Worm (Caenorhabditis elegans) whole organism, young adult: ENCODE measurements around the gene enri-2.

ENCODE experiments used
- B0035.1 ChIP-seq: sonication (generic microtip); optimal IDR thresholded peaks from 2 replicates; lab custom pipeline; 2016; ENCODE audit warnings: missing genetic modification characterization, mild to moderate bottlenecking, missing compliant biosample characterization, missing genotype, missing genetic modification reagents
- B0261.1 ChIP-seq: sonication (generic microtip); optimal IDR thresholded peaks from 2 replicates; lab custom pipeline; 2016; ENCODE audit warnings: mild to moderate bottlenecking, missing genetic modification characterization, moderate library complexity, missing compliant biosample characterization
- B0336.3 ChIP-seq: fragments of 200-800 bp; sonication (Bioruptor generic); IDR thresholded peaks from 2 replicates; pipeline ENCODE4 v1.3.6; 2022; ENCODE audit warnings: missing genetic modification characterization, missing compliant biosample characterization
- C17E4.6 ChIP-seq: fragments of 200-800 bp; sonication (Bioruptor generic); IDR thresholded peaks from 2 replicates; pipeline ENCODE4 v1.3.6; 2022; ENCODE audit warnings: missing genetic modification reagents, missing genetic modification characterization, missing compliant biosample characterization
- F10E7.11 ChIP-seq: sonication (generic microtip); optimal IDR thresholded peaks from 2 replicates; lab custom pipeline; 2017; ENCODE audit warnings: mild to moderate bottlenecking, missing genetic modification characterization, moderate library complexity, missing compliant biosample characterization
- F23B12.7 ChIP-seq: sonication (generic microtip); optimal IDR thresholded peaks from 2 replicates; lab custom pipeline; 2017; ENCODE audit warnings: missing genetic modification characterization, mild to moderate bottlenecking, missing compliant biosample characterization, antibody characterized with exemption, moderate library complexity; ENCODE audit not compliant: insufficient read depth
- F55B11.4 ChIP-seq: sonication (generic microtip); optimal IDR thresholded peaks from 2 replicates; lab custom pipeline; 2016; ENCODE audit warnings: missing compliant biosample characterization, missing genetic modification characterization, borderline replicate concordance; ENCODE audit not compliant: insufficient read depth
- T26A5.8 ChIP-seq: sonication (generic microtip); optimal IDR thresholded peaks from 2 replicates; lab custom pipeline; 2016; ENCODE audit warnings: missing genetic modification characterization, missing compliant biosample characterization
- atf-7 ChIP-seq: sonication (generic microtip); optimal IDR thresholded peaks from 2 replicates; lab custom pipeline; 2017; ENCODE audit warnings: mild to moderate bottlenecking, missing genetic modification characterization, missing compliant biosample characterization
- attf-3 ChIP-seq: fragments of 200-800 bp; sonication (Bioruptor generic); conservative IDR thresholded peaks from 2 replicates; pipeline ENCODE4 v1.3.6; 2022; ENCODE audit warnings: missing genetic modification reagents, missing genetic modification characterization, missing compliant biosample characterization
- attf-5 ChIP-seq: fragments of 200-800 bp; sonication (Bioruptor generic); optimal IDR thresholded peaks from 2 replicates; lab custom pipeline; 2018; ENCODE audit warnings: mild to moderate bottlenecking, missing genetic modification characterization, missing compliant biosample characterization
- bed-2 ChIP-seq: fragments of 200-800 bp; sonication (Bioruptor generic); IDR thresholded peaks from 2 replicates; pipeline ENCODE4 v1.3.6; 2022; ENCODE audit warnings: missing genetic modification reagents, missing genetic modification characterization, missing compliant biosample characterization
- ccch-3 ChIP-seq: fragments of 200-800 bp; sonication (Bioruptor generic); optimal IDR thresholded peaks from 2 replicates; lab custom pipeline; 2018; ENCODE audit warnings: mild to moderate bottlenecking, missing genetic modification characterization, missing compliant biosample characterization
- cebp-1 ChIP-seq, 2 experiments: fragments of 200-800 bp in 1 of 2; sonication (Bioruptor generic) in 1 of 2; sonication (generic microtip) in 1 of 2; IDR thresholded peaks in 1 of 2; optimal IDR thresholded peaks in 1 of 2; 2 replicates each; pipeline versions ENCODE4 v1.3.6 to Lab custom; 2017 to 2022; ENCODE audit warnings: missing compliant biosample characterization in 2 of 2, missing genetic modification characterization in 2 of 2, mild to moderate bottlenecking in 1 of 2, missing genetic modification reagents in 1 of 2, moderate library complexity in 1 of 2
- ceh-27 ChIP-seq: fragments of 200-800 bp; sonication (Bioruptor generic); optimal IDR thresholded peaks from 2 replicates; lab custom pipeline; 2018; ENCODE audit warnings: mild to moderate bottlenecking, missing genetic modification characterization, moderate library complexity, missing compliant biosample characterization
- ceh-91 ChIP-seq: fragments of 200-800 bp; sonication (Bioruptor generic); IDR thresholded peaks from 2 replicates; pipeline ENCODE4 v1.3.6; 2022; ENCODE audit warnings: missing genetic modification reagents, missing genetic modification characterization, missing compliant biosample characterization
- chd-7 ChIP-seq: sonication (generic microtip); optimal IDR thresholded peaks from 2 replicates; lab custom pipeline; 2016; ENCODE audit warnings: mild to moderate bottlenecking, missing genetic modification characterization, moderate library complexity, missing compliant biosample characterization
- die-1 ChIP-seq: sonication (generic microtip); optimal IDR thresholded peaks from 2 replicates; lab custom pipeline; 2016; ENCODE audit warnings: missing genotype, mild to moderate bottlenecking, missing genetic modification characterization, missing compliant biosample characterization
- egl-44 ChIP-seq: fragments of 200-800 bp; sonication (Bioruptor generic); IDR thresholded peaks from 2 replicates; pipeline ENCODE4 v1.3.6; 2022; ENCODE audit warnings: missing genetic modification reagents, missing genetic modification characterization, missing compliant biosample characterization
- ets-4 ChIP-seq: fragments of 200-800 bp; sonication (Bioruptor generic); optimal IDR thresholded peaks from 2 replicates; lab custom pipeline; 2018; ENCODE audit warnings: mild to moderate bottlenecking, missing genetic modification characterization, missing compliant biosample characterization
- fkh-3 ChIP-seq: sonication (generic microtip); optimal IDR thresholded peaks from 2 replicates; lab custom pipeline; 2016; ENCODE audit warnings: mild to moderate bottlenecking, missing genetic modification characterization, missing compliant biosample characterization
- gei-17 ChIP-seq: fragments of 200-800 bp; sonication (Bioruptor generic); optimal IDR thresholded peaks from 2 replicates; lab custom pipeline; 2018; ENCODE audit warnings: mild to moderate bottlenecking, missing genetic modification characterization, missing compliant biosample characterization
- hmg-1.2 ChIP-seq: fragments of 200-800 bp; sonication (Bioruptor generic); IDR thresholded peaks from 2 replicates; pipeline ENCODE4 v1.3.6; 2022; ENCODE audit warnings: missing genetic modification reagents, missing genetic modification characterization, missing compliant biosample characterization
- madf-10 ChIP-seq: sonication (generic microtip); optimal IDR thresholded peaks from 2 replicates; lab custom pipeline; 2016; ENCODE audit warnings: mild to moderate bottlenecking, missing genetic modification characterization, missing compliant biosample characterization
- nfya-1 ChIP-seq: sonication (generic microtip); optimal IDR thresholded peaks from 2 replicates; lab custom pipeline; 2017; ENCODE audit warnings: antibody characterized with exemption, missing compliant biosample characterization, missing genetic modification characterization, borderline replicate concordance; ENCODE audit not compliant: insufficient read depth
- nfyb-1 ChIP-seq: fragments of 200-800 bp; sonication (Bioruptor generic); IDR thresholded peaks from 2 replicates; pipeline ENCODE4 v1.3.6; 2022; ENCODE audit warnings: missing genetic modification reagents, missing genetic modification characterization, missing compliant biosample characterization
- nhr-179 ChIP-seq: sonication (generic microtip); optimal IDR thresholded peaks from 2 replicates; lab custom pipeline; 2016; ENCODE audit warnings: mild to moderate bottlenecking, missing genetic modification characterization, missing compliant biosample characterization
- nhr-80 ChIP-seq: sonication (generic microtip); optimal IDR thresholded peaks from 2 replicates; lab custom pipeline; 2016; ENCODE audit warnings: missing genetic modification characterization, missing compliant biosample characterization
- rcor-1 ChIP-seq: fragments of 200-800 bp; sonication (Bioruptor generic); IDR thresholded peaks from 2 replicates; pipeline ENCODE4 v1.3.6; 2022; ENCODE audit warnings: missing genetic modification reagents, missing genetic modification characterization, missing compliant biosample characterization
- repo-1 ChIP-seq: sonication (generic microtip); optimal IDR thresholded peaks from 2 replicates; lab custom pipeline; 2017; ENCODE audit warnings: mild to moderate bottlenecking, missing genetic modification characterization, missing compliant biosample characterization
- rpc-1 ChIP-seq, 2 experiments: fragments of 150-350 bp in 1 of 2; sonication (generic microtip) in 1 of 2; optimal IDR thresholded peaks; 2 replicates each; lab custom pipeline; 2014 to 2018; ENCODE audit warnings: missing biosample characterization in 1 of 2, missing genetic modification characterization in 1 of 2, missing genetic modification reagents in 1 of 2, missing genotype in 1 of 2
- snpc-1.3 ChIP-seq: sonication (generic microtip); optimal IDR thresholded peaks from 2 replicates; lab custom pipeline; 2017; ENCODE audit warnings: missing genetic modification characterization, mild to moderate bottlenecking, missing compliant biosample characterization, antibody characterized with exemption, moderate library complexity, missing genotype, missing genetic modification reagents; ENCODE audit not compliant: insufficient read depth
- sptf-2 ChIP-seq: fragments of 200-800 bp; sonication (Bioruptor generic); optimal IDR thresholded peaks from 2 replicates; lab custom pipeline; 2018; ENCODE audit warnings: mild to moderate bottlenecking, missing genetic modification characterization, missing compliant biosample characterization
- tbp1 ChIP-seq: fragments of 200-800 bp; sonication (Bioruptor generic); optimal IDR thresholded peaks from 2 replicates; lab custom pipeline; 2018; ENCODE audit warnings: mild to moderate bottlenecking, missing genetic modification characterization, missing compliant biosample characterization
- unc-62 ChIP-seq: fragments of 150-350 bp; optimal IDR thresholded peaks from 2 replicates; lab custom pipeline; 2014; ENCODE audit warnings: missing biosample characterization, missing genetic modification reagents, missing genetic modification characterization
- ztf-18 ChIP-seq: sonication (generic microtip); optimal IDR thresholded peaks from 2 replicates; lab custom pipeline; 2016; ENCODE audit warnings: missing genotype, mild to moderate bottlenecking, missing genetic modification characterization, missing compliant biosample characterization
- ztf-22 ChIP-seq: fragments of 200-800 bp; sonication (Bioruptor generic); optimal IDR thresholded peaks from 2 replicates; lab custom pipeline; 2018; ENCODE audit warnings: mild to moderate bottlenecking, missing genetic modification characterization, moderate library complexity, missing compliant biosample characterization
- ztf-26 ChIP-seq: sonication (generic microtip); optimal IDR thresholded peaks from 2 replicates; lab custom pipeline; 2017; ENCODE audit warnings: missing genetic modification characterization, missing compliant biosample characterization
- ztf-3 ChIP-seq: fragments of 200-800 bp; sonication (Bioruptor generic); optimal IDR thresholded peaks from 2 replicates; lab custom pipeline; 2018; ENCODE audit warnings: mild to moderate bottlenecking, missing genetic modification characterization, missing compliant biosample characterization

Gene enri-2

DNA sequence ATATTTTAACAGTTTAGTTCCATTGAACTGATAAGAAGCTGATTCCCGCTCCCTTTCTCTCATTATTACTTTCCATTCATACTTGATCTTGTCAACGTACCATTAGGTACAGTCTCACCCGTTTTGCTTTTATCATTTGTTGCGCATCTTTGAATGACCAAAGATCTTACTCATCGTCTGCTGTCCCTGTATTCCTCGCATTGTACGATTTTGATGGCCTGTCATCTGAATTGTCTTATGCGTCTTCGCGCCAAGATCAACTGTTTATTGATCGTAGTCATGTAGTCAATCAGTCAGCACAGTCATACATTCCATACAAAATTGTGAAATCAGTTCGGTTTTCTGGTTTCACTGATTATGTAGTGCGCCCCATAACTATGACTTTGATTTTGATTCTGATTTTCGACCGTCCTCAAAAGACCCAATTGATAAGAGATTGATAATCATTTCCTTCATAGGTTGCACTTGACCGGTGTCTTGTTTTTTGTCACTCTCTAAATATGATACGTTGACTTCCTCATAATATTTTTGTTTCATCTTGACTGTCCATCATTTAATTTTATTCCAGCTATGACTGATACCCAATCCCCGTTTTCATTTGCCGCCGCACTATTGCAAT lies 12.4 kb downstream of the enri-2 start, which contains the start of gene nhr-3:
Gene nhr-3, plus strand, starts transcription at position 569 of the 619 bp plus-strand sequence.
- no peak for TF ChIP-seq F10E7.11 (tag; lab: Kevin White, UChicago)
- peak; percentile 66; the same call in 1 of the 2 replicates for TF ChIP-seq cebp-1 (GFP tag; IDR thresholded peaks at IDR 0.05; lab: Robert Waterston, UW)
- TF ChIP-seq cebp-1 (tag; optimal IDR thresholded peaks at IDR 0.05; lab: Kevin White, UChicago): peak; percentile 85
- TF ChIP-seq hmg-1.2: 0 out of 2 replicates have a peak, but pooled peaks have one; percentile 15
- TF ChIP-seq T26A5.8 (tag; lab: Kevin White, UChicago): no peak
- TF ChIP-seq nhr-179 (tag; lab: Kevin White, UChicago): no peak
- TF ChIP-seq unc-62 (GFP tag; lab: Kevin White, UChicago): peak; percentile 12
- TF ChIP-seq nhr-80 (tag; lab: Kevin White, UChicago): peak; percentile 87
- TF ChIP-seq sptf-2 (GFP tag; lab: Kevin White, UChicago): no peak
- no peak for TF ChIP-seq fkh-3 (tag; lab: Kevin White, UChicago)
- TF ChIP-seq ceh-91 (GFP tag; lab: Robert Waterston, UW): no peak
- TF ChIP-seq B0261.1: no peak
- TF ChIP-seq rpc-1 (optimal IDR thresholded peaks at IDR 0.05; lab: Kevin White, UChicago): no peak
- no peak for TF ChIP-seq rpc-1 (tag; optimal IDR thresholded peaks at IDR 0.05; lab: Kevin White, UChicago)
- TF ChIP-seq bed-2 (GFP tag; lab: Robert Waterston, UW): no peak
- TF ChIP-seq snpc-1.3 (tag; lab: Kevin White, UChicago): no peak
- TF ChIP-seq ztf-26 (tag; lab: Kevin White, UChicago): no peak
- TF ChIP-seq C17E4.6 (GFP tag; lab: Robert Waterston, UW): no peak

DNA sequence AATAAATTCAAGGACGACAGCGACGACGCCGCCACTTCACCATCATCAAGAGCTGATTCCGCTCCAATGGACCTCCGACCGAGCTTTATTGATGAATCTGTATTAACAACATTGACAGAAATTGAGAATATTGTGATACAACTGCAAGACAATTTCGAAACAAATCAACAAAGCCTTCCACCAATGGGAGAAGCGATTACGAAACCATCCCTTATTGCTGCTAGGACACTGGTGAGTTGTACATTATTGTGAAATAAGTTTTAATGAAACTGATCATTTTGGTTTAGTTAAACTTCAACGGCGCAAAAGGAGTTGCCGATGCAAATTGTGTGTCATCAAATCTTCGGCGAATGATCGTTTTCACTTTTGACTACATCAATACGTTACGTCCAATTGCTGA lies 13.4 kb downstream of the enri-2 start:
- 0 out of 2 replicates have a peak, but pooled peaks have one; percentile 25 for TF ChIP-seq cebp-1 (GFP tag; IDR thresholded peaks at IDR 0.05; lab: Robert Waterston, UW)
- TF ChIP-seq cebp-1 (tag; optimal IDR thresholded peaks at IDR 0.05; lab: Kevin White, UChicago): peak; percentile 93
- TF ChIP-seq repo-1 (tag; lab: Kevin White, UChicago): no peak
- no peak for TF ChIP-seq egl-44 (GFP tag; lab: Robert Waterston, UW)
- TF ChIP-seq nfya-1 (tag; lab: Kevin White, UChicago): no peak
- TF ChIP-seq madf-10 (tag; lab: Kevin White, UChicago): no peak
- TF ChIP-seq ztf-26 (tag; lab: Kevin White, UChicago): no peak
- no peak for TF ChIP-seq atf-7 (tag; lab: Kevin White, UChicago)
- no peak for TF ChIP-seq gei-17 (GFP tag; lab: Kevin White, UChicago)
- 0 out of 2 replicates have a peak, but pooled peaks have one; percentile 34 for TF ChIP-seq nfyb-1
- no peak for TF ChIP-seq ztf-3 (GFP tag; lab: Kevin White, UChicago)
- TF ChIP-seq ccch-3 (GFP tag; lab: Kevin White, UChicago): no peak
- no peak for TF ChIP-seq nhr-179 (tag; lab: Kevin White, UChicago)
- TF ChIP-seq attf-3 (GFP tag; lab: Robert Waterston, UW): no peak
- TF ChIP-seq, all 124 proteins: peak for 2

- no peak for TF ChIP-seq attf-5 (GFP tag; lab: Kevin White, UChicago)
- TF ChIP-seq hmg-1.2: peak; percentile 7; the same call in 1 of the 2 replicates
Observed at ce11 chrX:14559519-14560296, 14.1 kb downstream of the enri-2 start.

- TF ChIP-seq ztf-18 (tag; lab: Kevin White, UChicago) (peak; percentile 49), atf-7 (tag; lab: Kevin White, UChicago) (peak; percentile 92), chd-7 (peak; percentile 76), ztf-22 (GFP tag; lab: Kevin White, UChicago) (peak; percentile 14), F23B12.7 (tag; lab: Kevin White, UChicago) (peak; percentile 56), rcor-1 (GFP tag; lab: Robert Waterston, UW) (peak; percentile 49), die-1 (tag; lab: Kevin White, UChicago) (peak; percentile 68), ets-4 (GFP tag; lab: Kevin White, UChicago) (peak; percentile 61), tbp1 (GFP tag; lab: Kevin White, UChicago) (peak; percentile 55), F55B11.4 (tag; lab: Kevin White, UChicago) (no peak), B0336.3 (GFP tag; lab: Robert Waterston, UW) (0 out of 2 replicates have a peak, but pooled peaks have one; percentile 66), ceh-27 (GFP tag; lab: Kevin White, UChicago) (peak; percentile 85), B0035.1 (tag; lab: Kevin White, UChicago) (no peak)
Observed at ce11 chrX:14560297-14560680, 14.6 kb downstream of the enri-2 start.
